Worm (Caenorhabditis elegans): ENCODE measurements around the gene hsp-43.

DNA sequence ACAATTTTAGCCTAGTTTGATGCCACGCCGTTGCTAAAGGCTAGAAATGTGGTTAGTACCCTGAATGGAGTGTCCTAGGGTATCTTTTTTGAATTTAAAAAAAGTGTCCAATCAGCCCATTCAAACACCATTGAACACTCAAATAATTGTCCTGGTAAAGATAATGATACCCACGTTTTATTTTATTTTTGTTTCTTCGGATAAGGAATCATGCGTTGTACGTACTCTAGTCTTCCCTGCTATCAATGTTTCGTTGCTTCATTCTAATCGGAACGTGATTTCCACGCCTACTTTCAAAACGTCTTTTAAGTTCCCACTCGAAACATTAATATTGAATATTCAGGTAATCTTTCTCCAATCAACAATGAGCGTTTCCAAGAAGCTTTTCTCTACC is 5.3 kb upstream of the hsp-43 start, which contains the start of gene got-2.2:
- TF ChIP-seq nhr-237 (tag; optimal IDR thresholded peaks at IDR 0.05) (no peak), nhr-12 (tag; optimal IDR thresholded peaks at IDR 0.05) (no peak), R02D3.7 (tag; optimal IDR thresholded peaks at IDR 0.05) (no peak), nhr-11 (tag; optimal IDR thresholded peaks at IDR 0.05) (no peak), ceh-16 (tag; optimal IDR thresholded peaks at IDR 0.05) (no peak), egl-27 (tag; optimal IDR thresholded peaks at IDR 0.05) (no peak), nhr-67 (tag; optimal IDR thresholded peaks at IDR 0.05) (no peak)
